Worm (Caenorhabditis elegans) whole organism, late embryonic: Measurements from ENCODE around the gene F25F2.1.
A peak's percentile ranks its signal among the peaks of the same experiment; 100 is the strongest.

ENCODE experiments used
- ceh-18 ChIP-seq: sonication (generic microtip); optimal IDR thresholded peaks from 2 replicates; lab custom pipeline; 2016; ENCODE audit warnings: missing genetic modification characterization, missing compliant biosample characterization
- elt-4 ChIP-seq: sonication (generic microtip); optimal IDR thresholded peaks from 2 replicates; lab custom pipeline; 2016; ENCODE audit warnings: missing genetic modification characterization, missing compliant biosample characterization
- fax-1 ChIP-seq: sonication (generic microtip); optimal IDR thresholded peaks from 2 replicates; lab custom pipeline; 2016; ENCODE audit warnings: missing genotype, missing genetic modification characterization, missing compliant biosample characterization
- nhr-11 ChIP-seq: fragments of 150-350 bp; optimal IDR thresholded peaks from 2 replicates; lab custom pipeline; 2014; ENCODE audit warnings: missing biosample characterization, missing genetic modification characterization
- zip-5 ChIP-seq: sonication (generic microtip); optimal IDR thresholded peaks from 2 replicates; lab custom pipeline; 2016; ENCODE audit warnings: missing genetic modification characterization, missing compliant biosample characterization

ce11 chrIII:4475428-4475968 is 33.2 kb upstream of the F25F2.1 start, which contains the start of gene rps-1:
- no peak for TF ChIP-seq nhr-11
- peak; percentile 98 for TF ChIP-seq ceh-18 (tag; lab: Kevin White, UChicago)
- no peak for TF ChIP-seq elt-4 (tag; lab: Kevin White, UChicago)
- TF ChIP-seq fax-1 (tag; lab: Kevin White, UChicago): peak; percentile 44
- TF ChIP-seq zip-5 (tag; lab: Kevin White, UChicago): peak; percentile 6
